Worm (Caenorhabditis elegans): Measurements from ENCODE around the gene T19H5.7.

DNA sequence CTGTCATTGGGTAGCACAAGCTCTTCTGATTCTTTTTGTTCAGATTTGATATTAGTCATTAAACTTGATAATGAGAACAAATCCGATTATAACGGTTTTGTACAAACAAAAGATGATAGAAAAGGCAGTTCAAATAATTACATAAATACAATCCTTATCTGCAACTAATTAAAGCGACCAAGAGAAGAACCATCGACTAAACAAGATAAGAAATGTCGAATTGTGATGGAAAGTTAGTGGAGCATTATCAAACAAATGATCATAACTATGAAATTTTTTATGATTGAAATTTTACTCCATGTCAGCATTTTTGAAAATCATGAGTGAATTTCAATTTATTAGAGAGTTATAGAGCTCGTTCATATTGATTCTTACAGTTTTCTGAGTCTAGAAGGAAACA, 11.5 kb downstream of the T19H5.7 start, which contains the start of gene chil-23:
- TF ChIP-seq lin-13 (GFP tag; optimal IDR thresholded peaks at IDR 0.05) = no peak
- TF ChIP-seq fos-1 (tag; optimal IDR thresholded peaks at IDR 0.05) = peak; percentile 89
- TF ChIP-seq ceh-82 (tag; optimal IDR thresholded peaks at IDR 0.05) = no peak
- TF ChIP-seq nhr-12 (tag; optimal IDR thresholded peaks at IDR 0.05) = no peak
- no peak for TF ChIP-seq dmd-4 (tag; optimal IDR thresholded peaks at IDR 0.05)
- no peak for TF ChIP-seq nhr-237 (tag; optimal IDR thresholded peaks at IDR 0.05)
- TF ChIP-seq lin-11 (tag; optimal IDR thresholded peaks at IDR 0.05) = no peak
- TF ChIP-seq blmp-1 (tag; optimal IDR thresholded peaks at IDR 0.05; ENCODE audit: insufficient read depth) = no peak
- TF ChIP-seq egl-27 (tag; optimal IDR thresholded peaks at IDR 0.05) = no peak
- no peak for TF ChIP-seq R02D3.7 (tag; optimal IDR thresholded peaks at IDR 0.05)
- TF ChIP-seq nhr-11 (tag; optimal IDR thresholded peaks at IDR 0.05) = no peak
- no peak for TF ChIP-seq ama-1 (optimal IDR thresholded peaks at IDR 0.05)

Data from whole organism, L2 larva.